Fruit fly (Drosophila melanogaster): ENCODE results near the gene CG32264.
A peak's percentile ranks its signal among the peaks of the same experiment; 100 is the strongest.

CG32264 gene

DNA sequence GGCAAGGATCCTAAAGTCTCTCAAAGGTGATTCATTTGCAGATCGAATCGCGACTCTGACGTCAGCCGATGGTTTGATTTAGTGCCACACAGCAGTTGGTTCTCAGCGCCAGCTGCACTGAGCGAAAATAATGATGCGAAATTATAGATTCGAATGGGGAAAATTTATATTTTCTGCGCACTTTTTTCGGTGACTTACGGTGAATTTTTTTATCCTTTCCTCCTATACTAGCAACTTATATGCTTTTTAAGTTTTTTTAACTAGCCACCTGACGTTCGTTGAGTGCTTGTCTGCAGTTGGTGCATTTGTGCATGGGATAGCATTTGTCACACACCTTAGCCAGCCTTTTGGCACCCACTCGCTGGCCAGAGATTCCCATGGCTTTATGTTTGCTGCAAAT, 120.0 kb downstream of the CG32264 start:
- TF ChIP-seq foxo (GFP tag; optimal IDR thresholded peaks at IDR 0.05) (peak in 1 of 2 experiments; percentile 21), br (GFP tag; optimal IDR thresholded peaks at IDR 0.05) (peak; percentile 7), OdsH (GFP tag; optimal IDR thresholded peaks at IDR 0.05) (no peak)

DNA sequence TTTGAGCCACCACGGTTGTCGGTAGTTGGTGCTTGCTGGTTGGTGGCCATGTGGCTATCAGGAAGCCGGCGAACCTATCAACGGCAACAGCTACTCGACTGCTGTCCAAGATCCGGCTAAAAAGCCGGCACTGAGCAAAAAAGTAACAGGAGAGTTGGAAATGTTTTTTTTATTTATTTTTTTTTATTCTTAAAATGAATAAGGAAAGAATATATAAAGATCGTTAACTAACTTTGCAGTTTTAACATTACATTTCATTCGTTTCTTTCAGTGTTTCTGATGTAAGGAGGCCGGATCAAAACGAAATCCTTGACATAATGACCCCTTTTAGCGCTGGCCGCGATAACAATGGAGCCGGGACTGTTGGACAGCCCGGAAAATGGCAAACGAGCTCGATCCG, 122.3 kb downstream of the CG32264 start:
- TF ChIP-seq Hr78 (GFP tag; optimal IDR thresholded peaks at IDR 0.05) (no peak), pan (optimal IDR thresholded peaks at IDR 0.05) (no peak), usp (GFP tag; optimal IDR thresholded peaks at IDR 0.05) (no peak), Sp1 (GFP tag; optimal IDR thresholded peaks at IDR 0.05) (no peak), Abd-B (GFP tag; optimal IDR thresholded peaks at IDR 0.05) (no peak), tai (GFP tag; optimal IDR thresholded peaks at IDR 0.05) (no peak), Dfd (GFP tag; optimal IDR thresholded peaks at IDR 0.05) (no peak), lola (GFP tag; optimal IDR thresholded peaks at IDR 0.05) (no peak), psq (GFP tag; optimal IDR thresholded peaks at IDR 0.05) (no peak), rgr (GFP tag; optimal IDR thresholded peaks at IDR 0.05) (no peak), Vsx2 (GFP tag; optimal IDR thresholded peaks at IDR 0.05; ENCODE audit: partially characterized antibody) (no peak), h (GFP tag; optimal IDR thresholded peaks at IDR 0.05) (no peak), HLH106 (tag; optimal IDR thresholded peaks at IDR 0.05) (no peak), CG32264 (GFP tag; optimal IDR thresholded peaks at IDR 0.05) (no peak), sv (GFP tag; optimal IDR thresholded peaks at IDR 0.05) (no peak), N (GFP tag; optimal IDR thresholded peaks at IDR 0.05) (no peak), Hr83 (GFP tag; optimal IDR thresholded peaks at IDR 0.05; ENCODE audit: poor library complexity, severe bottlenecking) (no peak), ey (GFP tag; optimal IDR thresholded peaks at IDR 0.05) (no peak), Mio (GFP tag; optimal IDR thresholded peaks at IDR 0.05) (no peak), woc (GFP tag; optimal IDR thresholded peaks at IDR 0.05) (no peak)

DNA sequence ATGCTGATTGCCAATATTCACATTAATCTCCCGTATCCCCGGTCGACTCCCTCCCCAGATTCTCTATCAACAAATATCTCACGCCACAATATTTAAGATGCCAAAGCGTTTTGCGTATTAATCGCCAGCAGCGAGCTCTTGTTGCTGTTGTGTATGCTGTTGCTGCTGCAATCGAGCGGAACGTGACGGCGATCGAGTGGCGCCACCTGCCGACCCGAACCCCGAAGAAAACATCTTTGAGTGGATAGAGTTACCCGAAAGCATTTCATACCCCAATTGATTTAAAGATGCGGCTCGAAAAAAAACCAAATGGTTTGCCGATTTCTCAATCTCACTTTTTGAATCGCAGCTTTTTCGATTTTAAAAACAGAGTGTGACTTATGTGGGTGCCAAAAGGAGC, 127.9 kb downstream of the CG32264 start:
- TF ChIP-seq dl (GFP tag; optimal IDR thresholded peaks at IDR 0.05; ENCODE audit: insufficient read depth in 1 of 2, partially characterized antibody in 2 of 2): no peak
- TF ChIP-seq Sp1 (GFP tag; optimal IDR thresholded peaks at IDR 0.05): no peak
- TF ChIP-seq HLH106 (tag; optimal IDR thresholded peaks at IDR 0.05): no peak
- TF ChIP-seq Myc (optimal IDR thresholded peaks at IDR 0.05): no peak
- TF ChIP-seq lola (GFP tag; optimal IDR thresholded peaks at IDR 0.05): no peak
- TF ChIP-seq woc (GFP tag; optimal IDR thresholded peaks at IDR 0.05): no peak
- no peak for TF ChIP-seq Rel (GFP tag; optimal IDR thresholded peaks at IDR 0.05)
- TF ChIP-seq Rel (tag; optimal IDR thresholded peaks at IDR 0.05): no peak
- TF ChIP-seq foxo (GFP tag; optimal IDR thresholded peaks at IDR 0.05): no peak
- TF ChIP-seq jim (GFP tag; optimal IDR thresholded peaks at IDR 0.05): no peak
- TF ChIP-seq Dif (GFP tag; optimal IDR thresholded peaks at IDR 0.05; ENCODE audit: partially characterized antibody): no peak

DNA sequence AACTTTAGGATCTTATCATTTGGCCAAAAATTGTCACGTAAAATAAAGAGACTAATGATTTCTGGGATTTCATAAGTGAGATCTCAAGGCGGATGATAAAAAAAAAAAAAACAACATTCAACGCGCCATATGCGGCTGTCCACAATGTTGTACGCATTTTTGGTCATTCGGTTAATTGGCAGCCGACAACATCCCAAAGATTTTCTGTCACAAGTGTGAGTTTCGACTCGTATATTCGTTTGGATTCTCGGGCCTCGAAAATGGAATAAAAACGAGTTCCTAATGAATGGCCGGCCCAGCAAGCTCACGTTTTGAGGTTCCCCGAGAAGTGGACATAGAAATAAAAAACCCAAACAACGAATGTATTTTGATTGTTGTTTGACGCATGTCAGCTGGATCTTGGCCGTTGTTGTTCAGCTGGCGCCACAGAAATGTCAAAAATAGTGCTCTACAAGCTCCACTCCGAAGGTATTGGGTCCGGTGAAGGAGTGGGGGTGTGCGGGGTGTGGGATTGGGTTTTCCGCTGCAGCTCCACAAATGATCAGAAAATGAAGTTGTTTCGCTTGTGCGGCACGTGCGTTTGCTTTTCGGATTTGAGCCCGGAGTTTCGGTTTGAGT, 133.7 kb downstream of the CG32264 start:
- no peak for TF ChIP-seq tai (GFP tag; optimal IDR thresholded peaks at IDR 0.05)
- no peak for TF ChIP-seq dmrt93B (GFP tag; optimal IDR thresholded peaks at IDR 0.05)
- TF ChIP-seq rgr (GFP tag; optimal IDR thresholded peaks at IDR 0.05): no peak
- no peak for TF ChIP-seq Jra (GFP tag; optimal IDR thresholded peaks at IDR 0.05)
- no peak for TF ChIP-seq Sp1 (GFP tag; optimal IDR thresholded peaks at IDR 0.05)
- no peak for TF ChIP-seq CG32264 (GFP tag; optimal IDR thresholded peaks at IDR 0.05)
- no peak for TF ChIP-seq Vsx2 (GFP tag; optimal IDR thresholded peaks at IDR 0.05; ENCODE audit: partially characterized antibody)
- TF ChIP-seq Hnf4 (GFP tag; optimal IDR thresholded peaks at IDR 0.05): no peak
- no peak for TF ChIP-seq br (GFP tag; optimal IDR thresholded peaks at IDR 0.05)
- TF ChIP-seq pan (optimal IDR thresholded peaks at IDR 0.05): no peak
- TF ChIP-seq GATAd (GFP tag; optimal IDR thresholded peaks at IDR 0.05): no peak
- TF ChIP-seq sage (GFP tag; optimal IDR thresholded peaks at IDR 0.05): no peak
- no peak for TF ChIP-seq HLH106 (tag; optimal IDR thresholded peaks at IDR 0.05)
- no peak for TF ChIP-seq Hr78 (GFP tag; optimal IDR thresholded peaks at IDR 0.05)
- TF ChIP-seq ey (GFP tag; optimal IDR thresholded peaks at IDR 0.05): no peak
- TF ChIP-seq OdsH (GFP tag; optimal IDR thresholded peaks at IDR 0.05): no peak
- TF ChIP-seq Abd-B (GFP tag; optimal IDR thresholded peaks at IDR 0.05): no peak
